Fruit fly (Drosophila melanogaster): Measurements from ENCODE around the gene obst-I.

obst-I gene

dm6 chr3L:2268525-2268924 lies 867 bp downstream of the obst-I start, which contains the start of gene CG32302:
CG32302 (plus strand) TSS chr3L:2268825.
- no peak for TF ChIP-seq Abd-B (GFP tag; optimal IDR thresholded peaks at IDR 0.05)
- no peak for TF ChIP-seq dsf (GFP tag; optimal IDR thresholded peaks at IDR 0.05; ENCODE audit: borderline replicate concordance)
- no peak for TF ChIP-seq fru (GFP tag; optimal IDR thresholded peaks at IDR 0.05)
- TF ChIP-seq Hnf4 (GFP tag; optimal IDR thresholded peaks at IDR 0.05), result no peak
- TF ChIP-seq sage (GFP tag; optimal IDR thresholded peaks at IDR 0.05), result no peak
- TF ChIP-seq Jra (GFP tag; optimal IDR thresholded peaks at IDR 0.05), result no peak
- TF ChIP-seq GATAd (GFP tag; optimal IDR thresholded peaks at IDR 0.05), result no peak
- no peak for TF ChIP-seq Vsx2 (GFP tag; optimal IDR thresholded peaks at IDR 0.05; ENCODE audit: partially characterized antibody)

- TF ChIP-seq Vsx2 (GFP tag; optimal IDR thresholded peaks at IDR 0.05; ENCODE audit: partially characterized antibody), result no peak
- no peak for TF ChIP-seq ey (GFP tag; optimal IDR thresholded peaks at IDR 0.05)
- no peak for TF ChIP-seq usp (GFP tag; optimal IDR thresholded peaks at IDR 0.05)
These were observed 5.0 kb downstream of the obst-I start, which contains the start of gene yellow-g for dm6 chr3L:2272669-2273068. yellow-g (minus strand) TSS chr3L:2272769.

dm6 chr3L:2273392-2273791 lies 5.7 kb downstream of the obst-I start:
- TF ChIP-seq brk (GFP tag; optimal IDR thresholded peaks at IDR 0.05) (no peak), Rel (GFP tag; optimal IDR thresholded peaks at IDR 0.05) (no peak), Rel (tag; optimal IDR thresholded peaks at IDR 0.05) (peak; percentile 97)

- TF ChIP-seq sage (GFP tag; optimal IDR thresholded peaks at IDR 0.05), result no peak
- TF ChIP-seq pan (optimal IDR thresholded peaks at IDR 0.05), result no peak
- TF ChIP-seq Dif (GFP tag; optimal IDR thresholded peaks at IDR 0.05; ENCODE audit: partially characterized antibody), result no peak
- no peak for TF ChIP-seq Dfd (GFP tag; optimal IDR thresholded peaks at IDR 0.05)
- no peak for TF ChIP-seq jim (GFP tag; optimal IDR thresholded peaks at IDR 0.05)
- TF ChIP-seq br (GFP tag; optimal IDR thresholded peaks at IDR 0.05), result no peak
- TF ChIP-seq Hnf4 (GFP tag; optimal IDR thresholded peaks at IDR 0.05), result no peak
- TF ChIP-seq Abd-B (GFP tag; optimal IDR thresholded peaks at IDR 0.05), result no peak
- no peak for TF ChIP-seq dl (GFP tag; optimal IDR thresholded peaks at IDR 0.05; ENCODE audit: insufficient read depth in 1 of 2, partially characterized antibody in 2 of 2)
- TF ChIP-seq Rel (GFP tag; optimal IDR thresholded peaks at IDR 0.05), result no peak
- TF ChIP-seq Rel (tag; optimal IDR thresholded peaks at IDR 0.05), result no peak
- no peak for TF ChIP-seq lola (GFP tag; optimal IDR thresholded peaks at IDR 0.05)
- no peak for TF ChIP-seq tai (GFP tag; optimal IDR thresholded peaks at IDR 0.05)
- TF ChIP-seq HLH106 (tag; optimal IDR thresholded peaks at IDR 0.05), result no peak
- TF ChIP-seq dmrt93B (GFP tag; optimal IDR thresholded peaks at IDR 0.05), result no peak
These were observed 8.6 kb downstream of the obst-I start, which contains the start of gene yellow-g2 for dm6 chr3L:2276250-2276649. yellow-g2 (plus strand) TSS chr3L:2276550.

DNA sequence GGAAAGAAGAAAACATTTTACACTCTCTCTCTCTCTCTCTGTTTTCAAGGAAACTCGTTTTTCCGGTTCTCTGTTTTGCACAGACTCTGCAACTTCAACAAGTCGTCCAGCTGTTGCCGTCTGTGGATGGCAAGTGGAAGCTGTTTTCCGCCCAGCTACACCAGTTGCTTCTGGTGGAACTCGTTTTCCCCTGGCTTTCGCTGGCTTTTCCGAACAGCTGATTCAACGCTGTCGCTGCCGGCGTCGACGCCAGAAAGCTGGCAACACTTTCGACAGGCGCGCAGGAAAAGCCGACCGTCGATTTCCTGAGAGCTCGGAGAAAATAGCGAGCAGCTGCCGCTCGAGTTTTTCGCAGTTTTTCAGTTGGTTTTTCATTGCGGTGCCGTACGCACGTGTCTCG lies 14.8 kb downstream of the obst-I start, which contains the start of gene MsR2:
MsR2 (plus strand) TSS at position 378 of the 400 bp plus-strand sequence.
- TF ChIP-seq CG9705 (GFP tag; optimal IDR thresholded peaks at IDR 0.05) (no peak), pan (optimal IDR thresholded peaks at IDR 0.05) (no peak), jim (GFP tag; optimal IDR thresholded peaks at IDR 0.05) (no peak), usp (GFP tag; optimal IDR thresholded peaks at IDR 0.05) (no peak), brk (GFP tag; optimal IDR thresholded peaks at IDR 0.05) (no peak), ey (GFP tag; optimal IDR thresholded peaks at IDR 0.05) (no peak)
